Fruit fly (Drosophila melanogaster) whole organism, embryonic: Measurements from ENCODE around the gene Lgr1.

Source experiments
- CG10543 ChIP-seq: fragments of 200-800 bp; sonication (Bioruptor generic); optimal IDR thresholded peaks from 3 replicates; lab custom pipeline; 2017; ENCODE audit warnings: missing biosample characterization, mild to moderate bottlenecking, missing genetic modification characterization, moderate library complexity
- CG10959 ChIP-seq: fragments of 200-800 bp; sonication (Bioruptor generic); IDR thresholded peaks from 2 replicates; pipeline ENCODE4 v1.3.6; 2022; ENCODE audit warnings: missing biosample characterization, missing genetic modification characterization
- CG12299 ChIP-seq: fragments of 200-800 bp; sonication (Bioruptor generic); optimal IDR thresholded peaks from 2 replicates; lab custom pipeline; 2018; ENCODE audit warnings: missing biosample characterization, mild to moderate bottlenecking, missing genetic modification characterization
- CG14667 ChIP-seq: fragments of 200-800 bp; sonication (Bioruptor generic); IDR thresholded peaks from 2 replicates; pipeline ENCODE4 v1.3.6; 2022; ENCODE audit warnings: missing biosample characterization, missing genetic modification characterization
- CG15514 ChIP-seq: fragments of 200-800 bp; sonication (Bioruptor generic); optimal IDR thresholded peaks from 3 replicates; lab custom pipeline; 2017; ENCODE audit warnings: missing biosample characterization, missing genetic modification characterization, mild to moderate bottlenecking, moderate library complexity, missing genetic modification reagents
- CG1602 ChIP-seq: fragments of 200-800 bp; sonication (Bioruptor generic); optimal IDR thresholded peaks from 3 replicates; lab custom pipeline; 2016; ENCODE audit warnings: missing biosample characterization, missing genetic modification characterization
- CG16815 ChIP-seq: fragments of 200-800 bp; sonication (Bioruptor generic); optimal IDR thresholded peaks from 3 replicates; lab custom pipeline; 2017; ENCODE audit warnings: missing biosample characterization, mild to moderate bottlenecking, missing genetic modification characterization
- CG17186 ChIP-seq: fragments of 200-800 bp; sonication (Bioruptor generic); optimal IDR thresholded peaks from 3 replicates; lab custom pipeline; 2017; ENCODE audit warnings: missing biosample characterization, missing genetic modification reagents, missing genetic modification characterization
- CG17385 ChIP-seq: fragments of 200-800 bp; sonication (Bioruptor generic); optimal IDR thresholded peaks from 3 replicates; lab custom pipeline; 2018; ENCODE audit warnings: missing biosample characterization, mild to moderate bottlenecking, missing genetic modification characterization
- CG17568 ChIP-seq: fragments of 200-800 bp; sonication (Bioruptor generic); optimal IDR thresholded peaks from 2 replicates; lab custom pipeline; 2018; ENCODE audit warnings: missing biosample characterization, mild to moderate bottlenecking, missing genetic modification characterization, moderate library complexity
- CG2129 ChIP-seq: fragments of 200-800 bp; sonication (Bioruptor generic); IDR thresholded peaks from 2 replicates; pipeline ENCODE4 v1.3.6; 2022; ENCODE audit warnings: missing biosample characterization, missing genetic modification characterization; ENCODE audit not compliant: partially characterized antibody
- CG30431 ChIP-seq: fragments of 200-800 bp; sonication (Bioruptor generic); optimal IDR thresholded peaks from 2 replicates; lab custom pipeline; 2017; ENCODE audit warnings: missing biosample characterization, missing genetic modification characterization
- CG3065 ChIP-seq: fragments of 200-800 bp; sonication (Bioruptor generic); optimal IDR thresholded peaks from 2 replicates; lab custom pipeline; 2016; ENCODE audit warnings: missing biosample characterization, missing genetic modification characterization
- CG31224 ChIP-seq: fragments of 200-800 bp; sonication (Bioruptor generic); IDR thresholded peaks from 2 replicates; pipeline ENCODE4 v1.3.6; 2022; ENCODE audit warnings: missing biosample characterization, missing genetic modification characterization
- CG34422 ChIP-seq: fragments of 200-800 bp; sonication (Bioruptor generic); IDR thresholded peaks from 3 replicates; pipeline ENCODE4 v1.3.6; 2022; ENCODE audit warnings: missing biosample characterization, missing genetic modification characterization
- CG42726 ChIP-seq: fragments of 200-800 bp; sonication (Bioruptor generic); IDR thresholded peaks from 2 replicates; pipeline ENCODE4 v1.3.6; 2022; ENCODE audit warnings: missing biosample characterization, missing genetic modification characterization; ENCODE audit not compliant: partially characterized antibody
- CG4617 ChIP-seq: fragments of 200-800 bp; sonication (Bioruptor generic); optimal IDR thresholded peaks from 3 replicates; lab custom pipeline; 2016; ENCODE audit warnings: missing biosample characterization, missing genetic modification characterization, borderline replicate concordance
- CG4854 ChIP-seq: fragments of 200-800 bp; sonication (Bioruptor generic); optimal IDR thresholded peaks from 2 replicates; lab custom pipeline; 2016; ENCODE audit warnings: missing biosample characterization, missing genetic modification characterization, inconsistent platforms
- CG6175 ChIP-seq: fragments of 200-800 bp; sonication (Bioruptor generic); IDR thresholded peaks from 3 replicates; pipeline ENCODE4 v1.3.6; 2022; ENCODE audit warnings: missing biosample characterization, missing genetic modification characterization
- CG6791 ChIP-seq: fragments of 200-800 bp; sonication (Bioruptor generic); IDR thresholded peaks from 3 replicates; pipeline ENCODE4 v1.3.6; 2022; ENCODE audit warnings: missing biosample characterization, missing genetic modification characterization; ENCODE audit not compliant: partially characterized antibody
- CG6854 ChIP-seq: fragments of 200-800 bp; sonication (Bioruptor generic); optimal IDR thresholded peaks from 3 replicates; lab custom pipeline; 2017; ENCODE audit warnings: missing biosample characterization, mild to moderate bottlenecking, missing genetic modification characterization
- CG8924 ChIP-seq: fragments of 200-800 bp; optimal IDR thresholded peaks from 3 replicates; lab custom pipeline; 2019; ENCODE audit warnings: missing biosample characterization, mild to moderate bottlenecking, missing genetic modification characterization, moderate library complexity
- CG9817 ChIP-seq: fragments of 200-800 bp; sonication (Bioruptor generic); optimal IDR thresholded peaks from 2 replicates; lab custom pipeline; 2018; ENCODE audit warnings: missing biosample characterization, mild to moderate bottlenecking, missing genetic modification characterization, moderate library complexity
- CHES-1-like ChIP-seq: fragments of 200-800 bp; sonication (Bioruptor generic); optimal IDR thresholded peaks from 2 replicates; lab custom pipeline; 2016; ENCODE audit warnings: missing biosample characterization, missing genetic modification characterization
- Dref ChIP-seq: fragments of 200-800 bp; sonication (Bioruptor generic); IDR thresholded peaks from 2 replicates; pipeline ENCODE4 v1.3.6; 2022; ENCODE audit warnings: missing biosample characterization, missing genetic modification characterization
- ERR ChIP-seq: fragments of 200-800 bp; sonication (Bioruptor generic); optimal IDR thresholded peaks from 2 replicates; lab custom pipeline; 2016; ENCODE audit warnings: missing biosample characterization, missing genetic modification characterization
- Lhr ChIP-seq: fragments of 200-800 bp; sonication (Bioruptor generic); optimal IDR thresholded peaks from 3 replicates; lab custom pipeline; 2017; ENCODE audit warnings: mild to moderate bottlenecking, missing biosample characterization, missing genetic modification reagents, missing genetic modification characterization
- Myb ChIP-seq: fragments of 200-800 bp; sonication (Bioruptor generic); optimal IDR thresholded peaks from 2 replicates; lab custom pipeline; 2016; ENCODE audit warnings: missing biosample characterization, missing genetic modification characterization
- NC2β ChIP-seq: fragments of 200-800 bp; sonication (Bioruptor generic); optimal IDR thresholded peaks from 2 replicates; lab custom pipeline; 2016; ENCODE audit warnings: missing biosample characterization, missing genetic modification characterization
- Sry-β ChIP-seq: fragments of 200-800 bp; sonication (Bioruptor generic); optimal IDR thresholded peaks from 2 replicates; lab custom pipeline; 2018; ENCODE audit warnings: missing biosample characterization, mild to moderate bottlenecking, missing genetic modification characterization, moderate library complexity
- Sry-δ ChIP-seq: fragments of 200-800 bp; sonication (Bioruptor generic); optimal IDR thresholded peaks from 2 replicates; lab custom pipeline; 2016; ENCODE audit warnings: missing biosample characterization, missing genetic modification characterization
- ara ChIP-seq: fragments of 200-800 bp; sonication (Bioruptor generic); IDR thresholded peaks from 2 replicates; pipeline ENCODE4 v1.3.6; 2022; ENCODE audit warnings: missing biosample characterization, missing genetic modification characterization
- ato ChIP-seq: fragments of 200-800 bp; sonication (Bioruptor generic); IDR thresholded peaks from 2 replicates; pipeline ENCODE4 v1.3.6; 2022; ENCODE audit warnings: missing biosample characterization, missing genetic modification characterization; ENCODE audit not compliant: partially characterized antibody
- az2 ChIP-seq: fragments of 200-800 bp; sonication (Bioruptor generic); optimal IDR thresholded peaks from 3 replicates; lab custom pipeline; 2016; ENCODE audit warnings: missing biosample characterization, missing genetic modification characterization
- bigmax ChIP-seq: fragments of 200-800 bp; sonication (Bioruptor generic); optimal IDR thresholded peaks from 2 replicates; lab custom pipeline; 2018; ENCODE audit warnings: missing biosample characterization, mild to moderate bottlenecking, missing genetic modification characterization
- da ChIP-seq: fragments of 200-800 bp; sonication (Bioruptor generic); optimal IDR thresholded peaks from 2 replicates; lab custom pipeline; 2016; ENCODE audit warnings: missing biosample characterization, missing genetic modification characterization
- dan ChIP-seq: fragments of 200-800 bp; sonication (Bioruptor generic); IDR thresholded peaks from 2 replicates; pipeline ENCODE4 v1.3.6; 2022; ENCODE audit warnings: missing biosample characterization, missing genetic modification characterization
- ewg ChIP-seq: fragments of 200-800 bp; sonication (Bioruptor generic); optimal IDR thresholded peaks from 3 replicates; lab custom pipeline; 2017; ENCODE audit warnings: mild to moderate bottlenecking, missing biosample characterization, missing genetic modification reagents, missing genetic modification characterization
- gsb-n ChIP-seq: fragments of 200-800 bp; sonication (Bioruptor generic); optimal IDR thresholded peaks from 3 replicates; lab custom pipeline; 2018; ENCODE audit warnings: missing biosample characterization, mild to moderate bottlenecking, missing genetic modification characterization
- ken ChIP-seq: fragments of 200-800 bp; sonication (Bioruptor generic); IDR thresholded peaks from 3 replicates; pipeline ENCODE4 v1.3.6; 2022; ENCODE audit warnings: missing biosample characterization, missing genetic modification characterization
- lab ChIP-seq: fragments of 200-800 bp; sonication (Bioruptor generic); optimal IDR thresholded peaks from 3 replicates; lab custom pipeline; 2017; ENCODE audit warnings: missing biosample characterization, missing genetic modification characterization, mild to moderate bottlenecking, moderate library complexity, missing genetic modification reagents
- luna ChIP-seq: fragments of 200-800 bp; sonication (Bioruptor generic); optimal IDR thresholded peaks from 2 replicates; lab custom pipeline; 2016; ENCODE audit warnings: missing biosample characterization, missing genetic modification characterization
- org-1 ChIP-seq: fragments of 200-800 bp; sonication (Bioruptor generic); optimal IDR thresholded peaks from 2 replicates; lab custom pipeline; 2017; ENCODE audit warnings: missing biosample characterization, missing genetic modification characterization
- phol ChIP-seq: fragments of 200-800 bp; sonication (Bioruptor generic); optimal IDR thresholded peaks from 3 replicates; lab custom pipeline; 2018; ENCODE audit warnings: missing biosample characterization, mild to moderate bottlenecking, missing genetic modification characterization, moderate library complexity
- ranshi ChIP-seq: fragments of 200-800 bp; sonication (Bioruptor generic); IDR thresholded peaks from 2 replicates; pipeline ENCODE4 v1.3.6; 2022; ENCODE audit warnings: missing biosample characterization, missing genetic modification characterization
- ro ChIP-seq: fragments of 200-800 bp; sonication (Bioruptor generic); IDR thresholded peaks from 2 replicates; pipeline ENCODE4 v1.3.6; 2022; ENCODE audit warnings: missing biosample characterization, missing genetic modification characterization
- run ChIP-seq: fragments of 200-800 bp; sonication (Bioruptor generic); optimal IDR thresholded peaks from 3 replicates; lab custom pipeline; 2018; ENCODE audit warnings: missing biosample characterization, mild to moderate bottlenecking, missing genetic modification characterization
- sug ChIP-seq: fragments of 200-800 bp; optimal IDR thresholded peaks from 2 replicates; lab custom pipeline; 2019; ENCODE audit warnings: missing biosample characterization, mild to moderate bottlenecking, missing genetic modification characterization, moderate library complexity
- toy ChIP-seq: fragments of 200-800 bp; sonication (Bioruptor generic); IDR thresholded peaks from 2 replicates; pipeline ENCODE4 v1.3.6; 2022; ENCODE audit warnings: missing biosample characterization, missing genetic modification characterization
- vfl ChIP-seq: fragments of 200-800 bp; sonication (Bioruptor generic); optimal IDR thresholded peaks from 2 replicates; lab custom pipeline; 2016; ENCODE audit warnings: missing biosample characterization, missing genetic modification characterization
- wdn ChIP-seq: fragments of 200-800 bp; sonication (Bioruptor generic); IDR thresholded peaks from 2 replicates; pipeline ENCODE4 v1.3.6; 2022; ENCODE audit warnings: missing biosample characterization, missing genetic modification characterization

Gene Lgr1

DNA sequence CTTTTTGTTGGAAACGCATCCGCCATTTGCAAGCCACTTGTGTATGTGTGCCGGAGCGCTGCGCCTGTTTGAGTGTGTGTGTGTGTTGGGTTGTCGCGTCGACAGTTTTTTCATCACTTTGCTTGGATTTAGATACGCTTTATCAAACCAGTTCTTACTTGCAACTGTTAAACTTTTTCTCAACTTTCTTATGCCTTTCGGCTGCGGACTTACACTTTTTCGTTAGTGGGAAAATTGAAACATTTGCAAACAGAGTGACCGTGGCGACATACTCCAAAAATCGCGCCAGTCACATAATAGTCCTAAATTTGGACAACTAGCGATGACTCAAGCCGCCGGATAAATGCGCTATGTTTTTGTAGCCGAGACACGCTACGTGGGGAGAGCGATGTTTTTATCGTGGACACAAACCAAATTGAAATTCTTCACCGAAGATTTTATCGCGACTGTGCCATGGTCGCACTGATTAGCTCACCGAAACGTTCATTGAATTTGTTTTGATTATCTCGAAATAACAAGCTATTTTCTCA, 43.3 kb upstream of the Lgr1 start, which contains the start of the genes alt and CG7655 (continued):
- TF ChIP-seq ewg (GFP tag; lab: Kevin White, UChicago) (no peak), da (GFP tag; lab: Kevin White, UChicago) (peak; percentile 1), ato (GFP tag; lab: Robert Waterston, UW) (no peak), wdn (no peak), gsb-n (tag; lab: Kevin White, UChicago) (peak; percentile 41), ro (no peak), ken (GFP tag; lab: Robert Waterston, UW) (no peak), CG9817 (tag; lab: Kevin White, UChicago) (no peak), CG10959 (GFP tag; lab: Robert Waterston, UW) (no peak), Lhr (GFP tag; lab: Kevin White, UChicago) (peak; percentile 97), Sry-β (GFP tag; lab: Kevin White, UChicago) (no peak), CG2129 (GFP tag; lab: Robert Waterston, UW) (no peak), lab (GFP tag; lab: Kevin White, UChicago) (no peak), bigmax (GFP tag; lab: Kevin White, UChicago) (no peak), az2 (no peak), NC2β (GFP tag; lab: Kevin White, UChicago) (peak; percentile 64), ranshi (GFP tag; lab: Robert Waterston, UW) (no peak), CG1602 (no peak), CG30431 (GFP tag; lab: Kevin White, UChicago) (no peak), CHES-1-like (peak; percentile 89), CG31224 (no peak), Dref (GFP tag; lab: Robert Waterston, UW) (no peak), dan (no peak), CG6175 (GFP tag; lab: Robert Waterston, UW) (no peak), CG17385 (GFP tag; lab: Kevin White, UChicago) (peak; percentile 22), luna (GFP tag; lab: Kevin White, UChicago) (peak; percentile 53), CG15514 (GFP tag; lab: Kevin White, UChicago) (peak; percentile 88), CG17568 (GFP tag; lab: Kevin White, UChicago) (no peak), CG14667 (GFP tag; lab: Robert Waterston, UW) (no peak), toy (no peak), CG10543 (GFP tag; lab: Kevin White, UChicago) (peak; percentile 28), run (tag; lab: Kevin White, UChicago) (no peak), org-1 (GFP tag; lab: Kevin White, UChicago) (no peak), CG8924 (peak; percentile 66), CG42726 (no peak), CG12299 (peak; percentile 23), CG6854 (GFP tag; lab: Kevin White, UChicago) (no peak), CG4617 (GFP tag; lab: Kevin White, UChicago) (peak; percentile 95), phol (peak; percentile 86), Myb (GFP tag; lab: Kevin White, UChicago) (peak; percentile 88), CG3065 (GFP tag; lab: Kevin White, UChicago) (no peak), Sry-δ (GFP tag; lab: Kevin White, UChicago) (peak; percentile 74), ERR (GFP tag; lab: Kevin White, UChicago) (no peak), ara (GFP tag; lab: Robert Waterston, UW) (no peak), sug (tag; lab: Kevin White, UChicago) (peak; percentile 46), CG34422 (GFP tag; lab: Robert Waterston, UW) (no peak), CG4854 (GFP tag; lab: Kevin White, UChicago) (no peak), vfl (GFP tag; lab: Kevin White, UChicago) (no peak), CG6791 (GFP tag; lab: Robert Waterston, UW) (no peak), CG17186 (peak; percentile 67), CG16815 (GFP tag; lab: Kevin White, UChicago) (no peak)
